Fruit fly (Drosophila melanogaster) whole organism, adult: Measurements from ENCODE around the gene CG46525.

Experiments
- CG7101 ChIP-seq: fragments of 200-800 bp; sonication (Bioruptor generic); optimal IDR thresholded peaks from 2 replicates; lab custom pipeline; 2018; ENCODE audit warnings: missing biosample characterization, mild to moderate bottlenecking, missing genetic modification characterization, moderate library complexity
- Mnt ChIP-seq: fragments of 200-800 bp; sonication (Bioruptor generic); optimal IDR thresholded peaks from 2 replicates; lab custom pipeline; 2016; ENCODE audit warnings: missing biosample characterization, mild to moderate bottlenecking, missing genetic modification characterization
- cic ChIP-seq: fragments of 200-800 bp; sonication (Bioruptor generic); optimal IDR thresholded peaks from 2 replicates; lab custom pipeline; 2017; ENCODE audit warnings: missing biosample characterization, mild to moderate bottlenecking, missing genetic modification characterization, moderate library complexity
- cnc ChIP-seq, 2 experiments: fragments of >200 bp; optimal IDR thresholded peaks; 2 replicates each; lab custom pipeline; 2017
- ovo ChIP-seq: fragments of 200-800 bp; sonication (Bioruptor generic); optimal IDR thresholded peaks from 2 replicates; lab custom pipeline; 2016; ENCODE audit warnings: missing biosample characterization, missing genetic modification characterization
- pad ChIP-seq: fragments of 200-800 bp; sonication (Bioruptor generic); optimal IDR thresholded peaks from 3 replicates; lab custom pipeline; 2017; ENCODE audit warnings: missing biosample characterization, missing genetic modification characterization, mild to moderate bottlenecking, moderate library complexity, missing genetic modification reagents

DNA sequence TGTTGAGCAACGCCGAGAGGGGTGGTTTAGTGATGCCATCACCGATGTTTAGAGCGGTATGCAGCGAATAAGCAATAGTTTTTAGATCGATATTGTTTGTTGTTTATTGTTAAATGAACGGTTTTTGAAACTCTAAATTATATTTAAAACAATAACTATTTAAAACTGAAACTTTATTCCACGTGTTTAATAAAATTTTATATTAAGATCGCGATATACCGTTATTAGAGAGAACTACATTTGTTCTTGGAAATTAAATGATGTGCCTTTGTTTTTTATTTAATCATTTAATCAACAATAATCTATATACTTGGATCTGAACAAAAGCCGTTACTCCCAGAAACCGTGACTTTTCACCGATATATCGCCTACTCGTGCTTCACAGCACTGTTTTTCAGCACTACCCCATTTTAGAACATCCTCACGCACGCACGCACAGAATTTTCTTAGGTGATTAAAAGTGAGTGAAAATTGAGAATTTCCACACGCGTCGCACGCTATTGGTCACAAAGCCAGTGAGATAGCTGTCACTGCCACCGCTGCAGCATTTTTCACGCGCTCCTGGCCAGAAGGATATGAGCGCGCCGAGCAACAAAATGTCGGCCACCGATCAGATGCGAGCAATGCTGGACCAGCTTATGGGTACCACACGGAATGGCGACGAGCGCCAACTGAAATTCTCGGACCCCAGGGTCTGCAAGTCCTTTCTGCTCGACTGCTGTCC, 39.0 kb downstream of the CG46525 start, which contains the start of the genes U4-U6-60K and CG7564:
- TF ChIP-seq CG7101 (tag; lab: Kevin White, UChicago) (peak; percentile 68), ovo (GFP tag; lab: Kevin White, UChicago) (peak; percentile 77), cnc (optimal IDR thresholded peaks at IDR 0.05; lab: Kevin White, UChicago) (no peak), pad (GFP tag; lab: Kevin White, UChicago) (peak; percentile 80), cic (GFP tag; lab: Kevin White, UChicago) (no peak), Mnt (GFP tag; lab: Kevin White, UChicago) (peak; percentile 64)
